Worm (Caenorhabditis elegans) whole organism, L4 larva: ENCODE results near the gene F13A7.7.

Experiments used
- D1046.2 ChIP-seq: fragments of 200-800 bp; sonication (Bioruptor generic); IDR thresholded peaks from 2 replicates; pipeline ENCODE4 v1.3.6; 2022; ENCODE audit warnings: missing genetic modification characterization, missing compliant biosample characterization
- ama-1 ChIP-seq: fragments of 150-350 bp; optimal IDR thresholded peaks from 2 replicates; lab custom pipeline; 2014; ENCODE audit warnings: inconsistent platforms, mixed read lengths
- dmd-6 ChIP-seq: fragments of 200-800 bp; sonication (Bioruptor generic); IDR thresholded peaks from 2 replicates; pipeline ENCODE4 v1.3.6; 2022; ENCODE audit warnings: missing genetic modification reagents, missing genetic modification characterization, missing compliant biosample characterization
- dve-1 ChIP-seq: sonication (generic microtip); optimal IDR thresholded peaks from 2 replicates; lab custom pipeline; 2017; ENCODE audit warnings: antibody characterized with exemption, mild to moderate bottlenecking, missing genetic modification characterization, missing compliant biosample characterization; ENCODE audit not compliant: insufficient read depth
- egl-27 ChIP-seq: sonication (generic microtip); optimal IDR thresholded peaks from 3 replicates; lab custom pipeline; 2017; ENCODE audit warnings: missing biosample characterization, missing genetic modification reagents, missing genetic modification characterization
- hlh-30 ChIP-seq: sonication (generic microtip); optimal IDR thresholded peaks from 2 replicates; lab custom pipeline; 2017; ENCODE audit warnings: antibody characterized with exemption, mild to moderate bottlenecking, missing genetic modification characterization, missing compliant biosample characterization; ENCODE audit not compliant: insufficient read depth
- lin-13 ChIP-seq: fragments of 150-350 bp; optimal IDR thresholded peaks from 2 replicates; lab custom pipeline; 2014; ENCODE audit warnings: missing biosample characterization, missing genetic modification reagents, missing genetic modification characterization
- nhr-48 ChIP-seq: sonication (generic microtip); optimal IDR thresholded peaks from 2 replicates; lab custom pipeline; 2016; ENCODE audit warnings: mild to moderate bottlenecking, missing genetic modification characterization, missing compliant biosample characterization
- unc-130 ChIP-seq: sonication (generic microtip); optimal IDR thresholded peaks from 2 replicates; lab custom pipeline; 2016; ENCODE audit warnings: missing genetic modification reagents, missing genetic modification characterization, missing compliant biosample characterization

- TF ChIP-seq ama-1 (lab: Kevin White, UChicago) (no peak), D1046.2 (GFP tag; lab: Robert Waterston, UW) (no peak), lin-13 (GFP tag; lab: Kevin White, UChicago) (no peak), hlh-30 (tag; lab: Kevin White, UChicago) (no peak), egl-27 (no peak), dmd-6 (GFP tag; lab: Robert Waterston, UW) (no peak), unc-130 (GFP tag; lab: Kevin White, UChicago) (no peak), nhr-48 (tag; lab: Kevin White, UChicago) (no peak), dve-1 (tag; lab: Kevin White, UChicago) (no peak)
These were observed 45.9 kb upstream of the F13A7.7 start, which contains the start of gene F26D2.10 for ce11 chrV:16429503-16429902.
